Fruit fly (Drosophila melanogaster): ENCODE results near the gene CG10479.

DNA sequence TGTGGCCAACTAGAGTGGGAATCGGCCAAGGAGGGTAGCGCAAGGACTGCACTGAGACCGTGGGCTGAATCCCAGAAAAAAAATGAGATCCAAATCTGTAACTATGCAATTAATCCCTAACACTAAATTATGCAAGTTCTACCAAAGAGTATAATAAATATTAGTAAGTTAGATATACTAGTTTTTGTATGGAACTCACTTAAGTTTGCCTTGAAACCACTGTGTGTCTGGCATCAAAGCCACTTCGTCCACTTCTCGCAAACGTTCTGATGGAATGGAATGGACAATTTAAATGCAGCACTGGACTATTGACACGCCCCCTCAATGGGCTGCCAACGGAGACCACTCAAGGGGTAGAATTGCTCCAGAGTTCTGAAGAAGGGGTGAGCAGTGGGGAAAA is 17.7 kb downstream of the CG10479 start:
- no peak for TF ChIP-seq EcR (GFP tag; optimal IDR thresholded peaks at IDR 0.05)
- no peak for TF ChIP-seq CG8478 (optimal IDR thresholded peaks at IDR 0.05)
- TF ChIP-seq psq (optimal IDR thresholded peaks at IDR 0.05), result no peak
- TF ChIP-seq pan (optimal IDR thresholded peaks at IDR 0.05), result no peak
- no peak for TF ChIP-seq Dll (optimal IDR thresholded peaks at IDR 0.05)

Measured in whole organism.